Worm (Caenorhabditis elegans): Measurements from ENCODE around the gene Y52E8A.6.

DNA sequence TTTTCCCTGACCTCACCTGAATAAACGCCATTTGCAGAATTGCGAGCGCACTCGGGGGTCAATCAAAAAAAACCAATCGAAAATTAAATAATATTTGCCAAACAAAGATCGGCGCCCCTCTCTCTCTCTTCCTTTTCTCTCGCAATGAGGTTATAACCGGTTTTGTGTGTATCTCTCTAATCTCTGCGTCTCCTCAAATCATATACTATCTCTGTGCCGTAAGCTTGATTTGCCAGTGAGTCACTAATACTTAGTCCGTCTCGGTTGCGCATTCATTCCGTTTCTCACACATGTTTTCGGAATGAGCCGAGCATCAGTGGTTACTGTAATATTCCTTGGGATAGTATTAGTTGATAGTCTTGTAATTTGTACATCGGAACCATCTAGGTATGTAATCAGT lies 42.3 kb upstream of the Y52E8A.6 start:
- TF ChIP-seq pha-4 (GFP tag; IDR thresholded peaks at IDR 0.05): no peak
- no peak for TF ChIP-seq pha-4 (tag; optimal IDR thresholded peaks at IDR 0.05)
- no peak for TF ChIP-seq mxl-3 (GFP tag; optimal IDR thresholded peaks at IDR 0.05)
- TF ChIP-seq snpc-4 (tag; optimal IDR thresholded peaks at IDR 0.05): no peak
- no peak for TF ChIP-seq unc-130 (GFP tag; optimal IDR thresholded peaks at IDR 0.05)
- TF ChIP-seq pqm-1 (tag; optimal IDR thresholded peaks at IDR 0.05): no peak
- TF ChIP-seq dpl-1 (GFP tag; optimal IDR thresholded peaks at IDR 0.05): no peak
- TF ChIP-seq skn-1 (tag; optimal IDR thresholded peaks at IDR 0.05): no peak

Measured in whole organism, L4 larva.